Fruit fly (Drosophila melanogaster) whole organism, embryonic: ENCODE measurements around the gene eIF2alpha.

ENCODE experiments used
- Atf-2 ChIP-seq: fragments of 200-800 bp; sonication (Bioruptor generic); optimal IDR thresholded peaks from 2 replicates; lab custom pipeline; 2016; ENCODE audit warnings: missing biosample characterization, missing genetic modification characterization
- Atf6 ChIP-seq: fragments of 200-800 bp; sonication (Bioruptor generic); IDR thresholded peaks from 2 replicates; pipeline ENCODE4 v1.3.6; 2022; ENCODE audit warnings: missing biosample characterization, missing genetic modification characterization
- BtbVII ChIP-seq: fragments of 200-800 bp; sonication (Bioruptor generic); optimal IDR thresholded peaks from 3 replicates; lab custom pipeline; 2017; ENCODE audit warnings: missing biosample characterization, mild to moderate bottlenecking, missing genetic modification characterization
- CG1024 ChIP-seq: fragments of 200-800 bp; sonication (Bioruptor generic); IDR thresholded peaks from 2 replicates; pipeline ENCODE4 v1.3.6; 2022; ENCODE audit warnings: missing biosample characterization, missing genetic modification characterization
- CG10565 ChIP-seq: fragments of 200-800 bp; sonication (Bioruptor generic); optimal IDR thresholded peaks from 3 replicates; lab custom pipeline; 2016; ENCODE audit warnings: missing biosample characterization, mild to moderate bottlenecking, missing genetic modification characterization
- CG11247 ChIP-seq: fragments of 200-800 bp; sonication (Bioruptor generic); IDR thresholded peaks from 2 replicates; pipeline ENCODE4 v1.3.6; 2022; ENCODE audit warnings: missing biosample characterization, missing genetic modification characterization
- CG12744 ChIP-seq: fragments of 200-800 bp; sonication (Bioruptor generic); optimal IDR thresholded peaks from 2 replicates; lab custom pipeline; 2016; ENCODE audit warnings: missing biosample characterization, missing genetic modification characterization
- CG12942 ChIP-seq: fragments of 200-800 bp; sonication (Bioruptor generic); optimal IDR thresholded peaks from 3 replicates; lab custom pipeline; 2016; ENCODE audit warnings: missing biosample characterization, missing genetic modification characterization
- CG15514 ChIP-seq: fragments of 200-800 bp; sonication (Bioruptor generic); optimal IDR thresholded peaks from 3 replicates; lab custom pipeline; 2017; ENCODE audit warnings: missing biosample characterization, missing genetic modification characterization, mild to moderate bottlenecking, moderate library complexity, missing genetic modification reagents
- CG15601 ChIP-seq: fragments of 200-800 bp; sonication (Bioruptor generic); optimal IDR thresholded peaks from 3 replicates; lab custom pipeline; 2019; ENCODE audit warnings: missing biosample characterization, mild to moderate bottlenecking, missing genetic modification characterization, moderate library complexity
- CG1647 ChIP-seq: fragments of 200-800 bp; sonication (Bioruptor generic); optimal IDR thresholded peaks from 3 replicates; lab custom pipeline; 2016; ENCODE audit warnings: missing biosample characterization, missing genetic modification characterization
- CG16779 ChIP-seq: fragments of 200-800 bp; sonication (Bioruptor generic); IDR thresholded peaks from 2 replicates; pipeline ENCODE4 v1.3.6; 2022; ENCODE audit warnings: missing biosample characterization, missing genetic modification characterization
- CG17568 ChIP-seq: fragments of 200-800 bp; sonication (Bioruptor generic); optimal IDR thresholded peaks from 2 replicates; lab custom pipeline; 2018; ENCODE audit warnings: missing biosample characterization, mild to moderate bottlenecking, missing genetic modification characterization, moderate library complexity
- CG17829 ChIP-seq: fragments of 200-800 bp; optimal IDR thresholded peaks from 2 replicates; lab custom pipeline; 2019; ENCODE audit warnings: missing biosample characterization, mild to moderate bottlenecking, missing genetic modification characterization, moderate library complexity
- CG18011 ChIP-seq: fragments of 200-800 bp; sonication (Bioruptor generic); optimal IDR thresholded peaks from 2 replicates; lab custom pipeline; 2017; ENCODE audit warnings: missing biosample characterization, missing genetic modification characterization, mild to moderate bottlenecking, moderate library complexity, missing genotype
- CG2120 ChIP-seq: fragments of 200-800 bp; sonication (Bioruptor generic); optimal IDR thresholded peaks from 3 replicates; lab custom pipeline; 2016; ENCODE audit warnings: missing biosample characterization, missing genetic modification characterization
- CG2199 ChIP-seq: fragments of 200-800 bp; sonication (Bioruptor generic); IDR thresholded peaks from 3 replicates; pipeline ENCODE4 v1.3.6; 2022; ENCODE audit warnings: missing biosample characterization, missing genetic modification characterization
- CG33557 ChIP-seq: fragments of 200-800 bp; sonication (Bioruptor generic); optimal IDR thresholded peaks from 2 replicates; lab custom pipeline; 2019; ENCODE audit warnings: missing biosample characterization, mild to moderate bottlenecking, missing genetic modification characterization, moderate library complexity
- CG4282 ChIP-seq: fragments of 200-800 bp; sonication (Bioruptor generic); optimal IDR thresholded peaks from 2 replicates; lab custom pipeline; 2016; ENCODE audit warnings: missing biosample characterization, missing genetic modification characterization
- CG7928 ChIP-seq: fragments of 200-800 bp; sonication (Bioruptor generic); optimal IDR thresholded peaks from 2 replicates; lab custom pipeline; 2017; ENCODE audit warnings: missing biosample characterization, mild to moderate bottlenecking, missing genetic modification characterization
- CG9609 ChIP-seq: fragments of 200-800 bp; sonication (Bioruptor generic); optimal IDR thresholded peaks from 3 replicates; lab custom pipeline; 2016; ENCODE audit warnings: missing biosample characterization, missing genetic modification characterization
- CrebB ChIP-seq: fragments of 200-800 bp; sonication (Bioruptor generic); optimal IDR thresholded peaks from 3 replicates; lab custom pipeline; 2018; ENCODE audit warnings: missing biosample characterization, mild to moderate bottlenecking, missing genetic modification characterization
- Dip2 ChIP-seq: fragments of 200-800 bp; sonication (Bioruptor generic); IDR thresholded peaks from 2 replicates; pipeline ENCODE4 v1.3.6; 2022; ENCODE audit warnings: missing biosample characterization, missing genetic modification characterization
- Dp ChIP-seq: fragments of 200-800 bp; sonication (Bioruptor generic); optimal IDR thresholded peaks from 2 replicates; lab custom pipeline; 2018; ENCODE audit warnings: missing biosample characterization, mild to moderate bottlenecking, missing genetic modification characterization, moderate library complexity
- HLH54F ChIP-seq: fragments of 200-800 bp; sonication (Bioruptor generic); optimal IDR thresholded peaks from 3 replicates; lab custom pipeline; 2016; ENCODE audit warnings: missing biosample characterization, missing genetic modification characterization
- Hr78 ChIP-seq, 2 experiments: fragments of 200-800 bp in 1 of 2; fragments of >200 bp in 1 of 2; sonication (Bioruptor generic) in 1 of 2; optimal IDR thresholded peaks; 2 replicates each; lab custom pipeline; 2017 to 2019; ENCODE audit warnings: missing biosample characterization in 2 of 2, missing genetic modification characterization in 2 of 2, mild to moderate bottlenecking in 1 of 2, moderate library complexity in 1 of 2
- Mes4 ChIP-seq: fragments of 200-800 bp; sonication (Bioruptor generic); optimal IDR thresholded peaks from 2 replicates; lab custom pipeline; 2016; ENCODE audit warnings: missing biosample characterization, missing genetic modification characterization
- Nf-YC ChIP-seq: fragments of 200-800 bp; optimal IDR thresholded peaks from 3 replicates; lab custom pipeline; 2019; ENCODE audit warnings: missing biosample characterization, mild to moderate bottlenecking, missing genetic modification characterization, moderate library complexity
- Pdp1 ChIP-seq, 2 experiments: fragments of 200-800 bp; sonication (Bioruptor generic); optimal IDR thresholded peaks; 3 replicates each; lab custom pipeline; 2016; ENCODE audit warnings: missing biosample characterization in 2 of 2, missing genetic modification characterization in 2 of 2, mild to moderate bottlenecking in 1 of 2, moderate library complexity in 1 of 2
- Ssrp ChIP-seq: fragments of 200-800 bp; sonication (Bioruptor generic); optimal IDR thresholded peaks from 2 replicates; lab custom pipeline; 2018; ENCODE audit warnings: missing biosample characterization, mild to moderate bottlenecking, missing genetic modification characterization, moderate library complexity
- Trl ChIP-seq, 3 experiments: fragments of >200 bp in 2 of 3; fragments of 200-800 bp in 1 of 3; sonication (Bioruptor generic) in 1 of 3; optimal IDR thresholded peaks; 2 replicates in 1 of 3; 3 replicates in 2 of 3; lab custom pipeline; 2016 to 2017; ENCODE audit warnings: missing biosample characterization in 1 of 3, missing genetic modification characterization in 1 of 3
- ap ChIP-seq: fragments of 200-800 bp; sonication (Bioruptor generic); IDR thresholded peaks from 2 replicates; pipeline ENCODE4 v1.3.6; 2022; ENCODE audit warnings: missing biosample characterization, missing genetic modification characterization
- ara ChIP-seq: fragments of 200-800 bp; sonication (Bioruptor generic); IDR thresholded peaks from 2 replicates; pipeline ENCODE4 v1.3.6; 2022; ENCODE audit warnings: missing biosample characterization, missing genetic modification characterization
- cad ChIP-seq: fragments of >200 bp; optimal IDR thresholded peaks from 2 replicates; lab custom pipeline; 2017; ENCODE audit warnings: missing biosample characterization, missing genetic modification characterization
- cg ChIP-seq: fragments of 200-800 bp; sonication (Bioruptor generic); optimal IDR thresholded peaks from 3 replicates; lab custom pipeline; 2019; ENCODE audit warnings: missing biosample characterization, mild to moderate bottlenecking, missing genetic modification characterization, moderate library complexity
- ci ChIP-seq: fragments of 200-800 bp; sonication (Bioruptor generic); IDR thresholded peaks from 3 replicates; pipeline ENCODE4 v1.3.6; 2022; ENCODE audit warnings: missing biosample characterization, missing genetic modification characterization
- crol ChIP-seq: fragments of 200-800 bp; sonication (Bioruptor generic); IDR thresholded peaks from 2 replicates; pipeline ENCODE4 v1.3.6; 2022; ENCODE audit warnings: missing biosample characterization, missing genetic modification characterization
- dm ChIP-seq: fragments of 200-800 bp; sonication (Bioruptor generic); optimal IDR thresholded peaks from 3 replicates; lab custom pipeline; 2016; ENCODE audit warnings: missing biosample characterization, missing genetic modification characterization
- fd96Cb ChIP-seq: fragments of 200-800 bp; sonication (Bioruptor generic); optimal IDR thresholded peaks from 2 replicates; lab custom pipeline; 2018; ENCODE audit warnings: missing biosample characterization, mild to moderate bottlenecking, missing genetic modification characterization, moderate library complexity
- hb ChIP-seq: fragments of 200-800 bp; sonication (Bioruptor generic); IDR thresholded peaks from 3 replicates; pipeline ENCODE4 v1.3.6; 2022; ENCODE audit warnings: missing biosample characterization, missing genetic modification characterization; ENCODE audit not compliant: partially characterized antibody
- hth ChIP-seq: fragments of >200 bp; optimal IDR thresholded peaks from 2 replicates; lab custom pipeline; 2017; ENCODE audit warnings: inconsistent platforms
- org-1 ChIP-seq: fragments of 200-800 bp; sonication (Bioruptor generic); optimal IDR thresholded peaks from 2 replicates; lab custom pipeline; 2017; ENCODE audit warnings: missing biosample characterization, missing genetic modification characterization
- prd ChIP-seq, 3 experiments: fragments of >200 bp in 2 of 3; fragments of 200-800 bp in 1 of 3; sonication (Bioruptor generic) in 1 of 3; optimal IDR thresholded peaks in 2 of 3; IDR thresholded peaks in 1 of 3; 2 replicates in 2 of 3; 3 replicates in 1 of 3; pipeline versions ENCODE4 v1.3.6 to Lab custom; 2017 to 2022; ENCODE audit warnings: missing biosample characterization in 1 of 3, missing genetic modification characterization in 1 of 3
- salm ChIP-seq: fragments of 200-800 bp; sonication (Bioruptor generic); optimal IDR thresholded peaks from 2 replicates; lab custom pipeline; 2018; ENCODE audit warnings: missing biosample characterization, mild to moderate bottlenecking, missing genetic modification characterization
- tll ChIP-seq, 2 experiments: fragments of 200-800 bp in 1 of 2; fragments of >200 bp in 1 of 2; sonication (Bioruptor generic) in 1 of 2; optimal IDR thresholded peaks; 2 replicates each; lab custom pipeline; 2017 to 2019; ENCODE audit warnings: missing biosample characterization in 2 of 2, missing genetic modification characterization in 2 of 2, mild to moderate bottlenecking in 1 of 2, moderate library complexity in 1 of 2
- wdn ChIP-seq: fragments of 200-800 bp; sonication (Bioruptor generic); IDR thresholded peaks from 2 replicates; pipeline ENCODE4 v1.3.6; 2022; ENCODE audit warnings: missing biosample characterization, missing genetic modification characterization
- zen ChIP-seq: fragments of 200-800 bp; sonication (Bioruptor generic); optimal IDR thresholded peaks from 3 replicates; lab custom pipeline; 2018; ENCODE audit warnings: missing biosample characterization, mild to moderate bottlenecking, missing genetic modification characterization, moderate library complexity
- zen2 ChIP-seq: fragments of 200-800 bp; sonication (Bioruptor generic); IDR thresholded peaks from 3 replicates; pipeline ENCODE4 v1.3.6; 2022; ENCODE audit warnings: missing biosample characterization, missing genetic modification characterization; ENCODE audit not compliant: partially characterized antibody
- zfh1 ChIP-seq: fragments of 200-800 bp; sonication (Bioruptor generic); IDR thresholded peaks from 3 replicates; pipeline ENCODE4 v1.3.6; 2022; ENCODE audit warnings: missing biosample characterization, missing genetic modification characterization

eIF2alpha gene

dm6 chrX:16403811-16404420 lies 42.9 kb downstream of the eIF2alpha start (continued):
- TF ChIP-seq CG15601 = no peak
- TF ChIP-seq wdn (GFP tag; lab: Robert Waterston, UW) = peak; percentile 63
- no peak for TF ChIP-seq CG17568 (GFP tag; lab: Kevin White, UChicago)
- TF ChIP-seq CG2120 (GFP tag; lab: Kevin White, UChicago) = peak; percentile 91
- TF ChIP-seq fd96Cb (tag; lab: Kevin White, UChicago) = peak; percentile 68
- no peak for TF ChIP-seq zen2 (GFP tag; lab: Robert Waterston, UW)
- no peak for TF ChIP-seq prd (optimal IDR thresholded peaks at IDR 0.05; lab: Kevin White, UChicago)
- peak; percentile 80 for TF ChIP-seq prd (GFP tag; IDR thresholded peaks at IDR 0.05; lab: Robert Waterston, UW)
- no peak for TF ChIP-seq Trl (optimal IDR thresholded peaks at IDR 0.05; lab: Kevin White, UChicago)
- peak; percentile 51 for TF ChIP-seq Trl (GFP tag; optimal IDR thresholded peaks at IDR 0.05; lab: Kevin White, UChicago)
- TF ChIP-seq ci (GFP tag; lab: Robert Waterston, UW) = peak; percentile 84
- no peak for TF ChIP-seq Dip2 (GFP tag; lab: Robert Waterston, UW)
- TF ChIP-seq CG12942 = peak; percentile 12
- TF ChIP-seq CG16779 (GFP tag; lab: Robert Waterston, UW) = peak; percentile 80
- TF ChIP-seq Nf-YC (tag; lab: Kevin White, UChicago) = no peak
- no peak for TF ChIP-seq CG4282
- TF ChIP-seq Atf6 (GFP tag; lab: Robert Waterston, UW) = peak; percentile 90
- TF ChIP-seq CG15514 (GFP tag; lab: Kevin White, UChicago) = peak; percentile 79
- TF ChIP-seq zfh1 (GFP tag; lab: Robert Waterston, UW) = peak; percentile 28; the same call in 2 of the 3 replicates
- TF ChIP-seq CG1024 (GFP tag; lab: Robert Waterston, UW) = peak; percentile 34; the same call in 1 of the 2 replicates
- TF ChIP-seq Mes4 (GFP tag; lab: Kevin White, UChicago) = peak; percentile 17
- peak; percentile 43 for TF ChIP-seq CG12744 (GFP tag; lab: Kevin White, UChicago)
- TF ChIP-seq CG11247 (GFP tag; lab: Robert Waterston, UW) = peak; percentile 63
- no peak for TF ChIP-seq CG2199 (GFP tag; lab: Robert Waterston, UW)
- TF ChIP-seq dm = peak; percentile 9
- TF ChIP-seq ap = peak; percentile 62; the same call in 1 of the 2 replicates
- TF ChIP-seq Pdp1 (GFP tag; optimal IDR thresholded peaks at IDR 0.05; lab: Kevin White, UChicago) = peak; percentile 60 to 71
- TF ChIP-seq CG33557 = no peak
- TF ChIP-seq CG1647 (GFP tag; lab: Kevin White, UChicago) = peak; percentile 62
- TF ChIP-seq Ssrp (tag; lab: Kevin White, UChicago) = peak; percentile 54
- peak; percentile 60 for TF ChIP-seq salm (tag; lab: Kevin White, UChicago)
- peak; percentile 74 for TF ChIP-seq BtbVII
- TF ChIP-seq org-1 = peak; percentile 67
- TF ChIP-seq CG10565 (GFP tag; lab: Kevin White, UChicago) = no peak
- no peak for TF ChIP-seq CG17829 (tag; lab: Kevin White, UChicago)
- TF ChIP-seq ara (GFP tag; lab: Robert Waterston, UW) = peak; percentile 62
- TF ChIP-seq CG18011 = peak; percentile 5
- no peak for TF ChIP-seq hb (GFP tag; lab: Robert Waterston, UW)
- peak; percentile 41 for TF ChIP-seq HLH54F (GFP tag; lab: Kevin White, UChicago)
- no peak for TF ChIP-seq tll (GFP tag; optimal IDR thresholded peaks at IDR 0.05; lab: Kevin White, UChicago)
- TF ChIP-seq Hr78 (GFP tag; optimal IDR thresholded peaks at IDR 0.05; lab: Kevin White, UChicago) = peak in 1 of 2 experiments; percentile 8
- peak; percentile 16 for TF ChIP-seq Atf-2 (GFP tag; lab: Kevin White, UChicago)
- peak; percentile 35 for TF ChIP-seq CG9609 (GFP tag; lab: Kevin White, UChicago)
- TF ChIP-seq CrebB (tag; lab: Kevin White, UChicago) = peak; percentile 76
- TF ChIP-seq zen (tag; lab: Kevin White, UChicago) = peak; percentile 18
- no peak for TF ChIP-seq cg (GFP tag; lab: Kevin White, UChicago)
- TF ChIP-seq Dp = no peak
- TF ChIP-seq cad (GFP tag; lab: Kevin White, UChicago) = no peak
- TF ChIP-seq CG7928 (GFP tag; lab: Kevin White, UChicago) = peak; percentile 49
- no peak for TF ChIP-seq crol
- TF ChIP-seq hth (lab: Kevin White, UChicago) = no peak
